Worm (Caenorhabditis elegans) whole organism, L1 larva: ENCODE results near the gene Y57G11C.33.

Experiments
- C16A3.4 ChIP-seq: fragments of 150-350 bp; optimal IDR thresholded peaks from 2 replicates; lab custom pipeline; 2014; ENCODE audit warnings: missing biosample characterization, missing genetic modification characterization
- C34B4.2 ChIP-seq: sonication (generic microtip); optimal IDR thresholded peaks from 2 replicates; lab custom pipeline; 2017; ENCODE audit warnings: mild to moderate bottlenecking, missing genetic modification characterization, missing compliant biosample characterization
- F16B12.6 ChIP-seq: fragments of 150-350 bp; optimal IDR thresholded peaks from 2 replicates; lab custom pipeline; 2014; ENCODE audit warnings: missing biosample characterization, missing genetic modification characterization
- Y116A8C.19 ChIP-seq: sonication (generic microtip); optimal IDR thresholded peaks from 2 replicates; lab custom pipeline; 2016; ENCODE audit warnings: missing compliant biosample characterization, missing genetic modification characterization, borderline replicate concordance
- ceh-8 ChIP-seq: fragments of 200-800 bp; sonication (Bioruptor generic); optimal IDR thresholded peaks from 2 replicates; lab custom pipeline; 2018; ENCODE audit warnings: mild to moderate bottlenecking, missing genetic modification characterization, moderate library complexity, missing compliant biosample characterization
- ceh-82 ChIP-seq, 3 experiments: fragments of 150-350 bp in 1 of 3; sonication (generic microtip) in 2 of 3; optimal IDR thresholded peaks; 2 replicates each; lab custom pipeline; 2014 to 2017; ENCODE audit warnings: missing biosample characterization in 3 of 3, missing genetic modification characterization in 3 of 3
- ceh-88 ChIP-seq: fragments of 200-800 bp; sonication (Bioruptor generic); IDR thresholded peaks from 2 replicates; pipeline ENCODE4 v1.3.6; 2022; ENCODE audit warnings: missing genetic modification characterization, missing compliant biosample characterization
- ceh-90 ChIP-seq: sonication (generic microtip); optimal IDR thresholded peaks from 2 replicates; lab custom pipeline; 2016; ENCODE audit warnings: missing genetic modification characterization, missing compliant biosample characterization
- ces-1 ChIP-seq: fragments of 150-350 bp; optimal IDR thresholded peaks from 2 replicates; lab custom pipeline; 2014; ENCODE audit warnings: missing biosample characterization, missing genetic modification reagents, missing genetic modification characterization
- dpl-1 ChIP-seq, 3 experiments: fragments of 150-350 bp in 2 of 3; sonication (generic microtip) in 1 of 3; optimal IDR thresholded peaks; 2 replicates each; lab custom pipeline; 2014 to 2017; ENCODE audit warnings: missing biosample characterization in 3 of 3, missing genetic modification characterization in 3 of 3, missing genetic modification reagents in 3 of 3
- efl-1 ChIP-seq, 4 experiments: fragments of 150-350 bp; optimal IDR thresholded peaks in 3 of 4; peaks in 1 of 4; 1 replicate in 1 of 4; 2 replicates in 3 of 4; lab custom pipeline; 2014; ENCODE audit warnings: missing biosample characterization in 2 of 4, missing genetic modification characterization in 2 of 4, missing genetic modification reagents in 2 of 4
- efl-3 ChIP-seq: fragments of 200-800 bp; sonication (Bioruptor generic); optimal IDR thresholded peaks from 2 replicates; lab custom pipeline; 2018; ENCODE audit warnings: mild to moderate bottlenecking, missing genetic modification characterization, missing compliant biosample characterization
- egl-27 ChIP-seq, 2 experiments: fragments of 150-350 bp in 1 of 2; sonication (generic microtip); optimal IDR thresholded peaks; 3 replicates each; lab custom pipeline; 2017 to 2018; ENCODE audit warnings: missing biosample characterization in 2 of 2, missing genetic modification characterization in 2 of 2, missing genetic modification reagents in 2 of 2
- elt-2 ChIP-seq: sonication (generic microtip); optimal IDR thresholded peaks from 2 replicates; lab custom pipeline; 2016; ENCODE audit warnings: missing genetic modification characterization, mild to moderate bottlenecking, inconsistent platforms, missing compliant biosample characterization, missing genetic modification reagents
- elt-3 ChIP-seq, 6 experiments: fragments of 150-350 bp in 1 of 6; sonication (generic microtip); optimal IDR thresholded peaks; 2 replicates each; lab custom pipeline; 2017 to 2018; ENCODE audit warnings: missing biosample characterization in 6 of 6, missing genetic modification characterization in 6 of 6, inconsistent platforms in 1 of 6
- fkh-4 ChIP-seq: sonication (generic microtip); optimal IDR thresholded peaks from 2 replicates; lab custom pipeline; 2016; ENCODE audit warnings: missing compliant biosample characterization, missing genetic modification characterization, borderline replicate concordance
- fkh-8 ChIP-seq: sonication (generic microtip); optimal IDR thresholded peaks from 2 replicates; lab custom pipeline; 2016; ENCODE audit warnings: mild to moderate bottlenecking, missing genetic modification characterization, missing compliant biosample characterization
- hpl-2 ChIP-seq: fragments of 150-350 bp; optimal IDR thresholded peaks from 2 replicates; lab custom pipeline; 2014; ENCODE audit warnings: missing biosample characterization, missing genetic modification reagents, missing genetic modification characterization
- isw-1 ChIP-seq: fragments of 200-800 bp; sonication (Bioruptor generic); IDR thresholded peaks from 2 replicates; pipeline ENCODE4 v1.3.6; 2022; ENCODE audit warnings: missing genetic modification characterization, missing compliant biosample characterization
- jun-1 ChIP-seq: fragments of 150-350 bp; optimal IDR thresholded peaks from 2 replicates; lab custom pipeline; 2014; ENCODE audit warnings: missing biosample characterization, missing genetic modification reagents, missing genetic modification characterization
- lin-13 ChIP-seq: fragments of 150-350 bp; optimal IDR thresholded peaks from 2 replicates; lab custom pipeline; 2014; ENCODE audit warnings: missing biosample characterization, missing genetic modification reagents, missing genetic modification characterization
- lin-14 ChIP-seq: fragments of 200-800 bp; sonication (Bioruptor generic); optimal IDR thresholded peaks from 2 replicates; lab custom pipeline; 2018; ENCODE audit warnings: mild to moderate bottlenecking, missing genetic modification characterization, moderate library complexity, missing compliant biosample characterization
- lin-35 ChIP-seq, 2 experiments: fragments of 150-350 bp; optimal IDR thresholded peaks; 2 replicates each; lab custom pipeline; 2014; ENCODE audit warnings: missing biosample characterization in 2 of 2, missing genetic modification characterization in 2 of 2, missing genetic modification reagents in 2 of 2
- lir-3 ChIP-seq: sonication (generic microtip); optimal IDR thresholded peaks from 2 replicates; lab custom pipeline; 2016; ENCODE audit warnings: mild to moderate bottlenecking, missing genetic modification characterization, moderate library complexity, missing compliant biosample characterization; ENCODE audit not compliant: poor library complexity
- mdl-1 ChIP-seq, 2 experiments: fragments of 150-350 bp; optimal IDR thresholded peaks; 2 replicates each; lab custom pipeline; 2014 to 2017; ENCODE audit warnings: missing biosample characterization in 2 of 2, missing genetic modification characterization in 2 of 2, inconsistent platforms in 1 of 2
- mef-2 ChIP-seq: fragments of 150-350 bp; optimal IDR thresholded peaks from 2 replicates; lab custom pipeline; 2014; ENCODE audit warnings: missing biosample characterization, missing genetic modification characterization
- mep-1 ChIP-seq: fragments of 150-350 bp; optimal IDR thresholded peaks from 2 replicates; lab custom pipeline; 2014; ENCODE audit warnings: missing biosample characterization, missing genetic modification characterization
- nhr-11 ChIP-seq: fragments of 150-350 bp; optimal IDR thresholded peaks from 2 replicates; lab custom pipeline; 2014; ENCODE audit warnings: missing biosample characterization, missing genetic modification characterization
- nhr-12 ChIP-seq: sonication (generic microtip); optimal IDR thresholded peaks from 2 replicates; lab custom pipeline; 2017; ENCODE audit warnings: missing biosample characterization, missing genetic modification characterization
- nhr-20 ChIP-seq: sonication (generic microtip); optimal IDR thresholded peaks from 2 replicates; lab custom pipeline; 2016; ENCODE audit warnings: mild to moderate bottlenecking, missing genetic modification characterization, missing compliant biosample characterization
- nhr-237 ChIP-seq: fragments of 150-350 bp; optimal IDR thresholded peaks from 2 replicates; lab custom pipeline; 2014; ENCODE audit warnings: missing biosample characterization, missing genetic modification characterization
- nhr-28 ChIP-seq: fragments of 150-350 bp; optimal IDR thresholded peaks from 2 replicates; lab custom pipeline; 2014; ENCODE audit warnings: missing biosample characterization, missing genetic modification characterization
- nhr-71 ChIP-seq: sonication (generic microtip); optimal IDR thresholded peaks from 2 replicates; lab custom pipeline; 2016; ENCODE audit warnings: mild to moderate bottlenecking, missing genetic modification characterization, moderate library complexity, missing compliant biosample characterization
- nhr-76 ChIP-seq: sonication (generic microtip); optimal IDR thresholded peaks from 2 replicates; lab custom pipeline; 2017; ENCODE audit warnings: missing biosample characterization, missing genetic modification characterization
- nhr-77 ChIP-seq: fragments of 150-350 bp; optimal IDR thresholded peaks from 2 replicates; lab custom pipeline; 2014; ENCODE audit warnings: missing biosample characterization, missing genetic modification characterization
- nhr-85 ChIP-seq: sonication (generic microtip); peaks from one replicate; lab custom pipeline; 2016; ENCODE audit warnings: missing genetic modification characterization, inconsistent platforms, missing compliant biosample characterization
- pag-3 ChIP-seq: sonication (generic microtip); optimal IDR thresholded peaks from 2 replicates; lab custom pipeline; 2017; ENCODE audit warnings: missing genetic modification characterization, mild to moderate bottlenecking, missing compliant biosample characterization, antibody characterized with exemption, borderline replicate concordance; ENCODE audit not compliant: insufficient read depth
- rnt-1 ChIP-seq: sonication (generic microtip); optimal IDR thresholded peaks from 2 replicates; lab custom pipeline; 2016; ENCODE audit warnings: mild to moderate bottlenecking, missing genetic modification characterization, moderate library complexity, missing compliant biosample characterization
- snpc-4 ChIP-seq: fragments of 150-350 bp; optimal IDR thresholded peaks from 2 replicates; lab custom pipeline; 2014; ENCODE audit warnings: missing biosample characterization, missing genetic modification characterization
- snu-23 ChIP-seq: sonication (generic microtip); optimal IDR thresholded peaks from 2 replicates; lab custom pipeline; 2016; ENCODE audit warnings: missing genetic modification characterization, missing compliant biosample characterization
- sox-4 ChIP-seq: sonication (generic microtip); optimal IDR thresholded peaks from 2 replicates; lab custom pipeline; 2016; ENCODE audit warnings: missing genetic modification characterization, missing compliant biosample characterization
- sup-37 ChIP-seq: fragments of 200-800 bp; sonication (Bioruptor generic); optimal IDR thresholded peaks from 2 replicates; lab custom pipeline; 2018; ENCODE audit warnings: mild to moderate bottlenecking, missing genetic modification characterization, missing compliant biosample characterization
- swsn-7 ChIP-seq: sonication (generic microtip); optimal IDR thresholded peaks from 2 replicates; lab custom pipeline; 2016; ENCODE audit warnings: missing genetic modification characterization, missing compliant biosample characterization
- tbx-2 ChIP-seq: sonication (generic microtip); optimal IDR thresholded peaks from 2 replicates; lab custom pipeline; 2016; ENCODE audit warnings: missing genetic modification characterization, missing compliant biosample characterization
- unc-30 ChIP-seq: sonication (generic microtip); optimal IDR thresholded peaks from 2 replicates; lab custom pipeline; 2017; ENCODE audit warnings: missing biosample characterization, missing genetic modification characterization
- vab-15 ChIP-seq: sonication (generic microtip); optimal IDR thresholded peaks from 2 replicates; lab custom pipeline; 2017; ENCODE audit warnings: missing genotype, mild to moderate bottlenecking, missing genetic modification characterization, missing compliant biosample characterization
- zag-1 ChIP-seq: fragments of 150-350 bp; optimal IDR thresholded peaks from 2 replicates; lab custom pipeline; 2014; ENCODE audit warnings: missing biosample characterization, missing genetic modification characterization
- zip-4 ChIP-seq: fragments of 200-800 bp; sonication (Bioruptor generic); optimal IDR thresholded peaks from 2 replicates; lab custom pipeline; 2018; ENCODE audit warnings: mild to moderate bottlenecking, missing genetic modification characterization, moderate library complexity, missing compliant biosample characterization

Y57G11C.33 gene

ce11 chrIV:14656573-14657129 lies at the start of gene Y57G11C.33 (continued):
- TF ChIP-seq lin-14 (GFP tag; lab: Kevin White, UChicago), result no peak
- TF ChIP-seq nhr-28 (tag; lab: Kevin White, UChicago), result no peak
- no peak for TF ChIP-seq elt-3 (tag; optimal IDR thresholded peaks at IDR 0.05; lab: Kevin White, UChicago)
- TF ChIP-seq fkh-4 (tag; lab: Kevin White, UChicago), result no peak
- TF ChIP-seq vab-15 (tag; lab: Kevin White, UChicago), result no peak
- TF ChIP-seq nhr-11, result no peak
- no peak for TF ChIP-seq pag-3 (tag; lab: Kevin White, UChicago)
- peak; percentile 63 for TF ChIP-seq snu-23 (GFP tag; lab: Kevin White, UChicago)
- no peak for TF ChIP-seq rnt-1
- no peak for TF ChIP-seq efl-3
- no peak for TF ChIP-seq zip-4
- TF ChIP-seq ceh-88 (GFP tag; lab: Robert Waterston, UW), result no peak
- TF ChIP-seq mdl-1 (tag; optimal IDR thresholded peaks at IDR 0.05; lab: Kevin White, UChicago), result no peak
- peak; percentile 52 for TF ChIP-seq nhr-71 (tag; lab: Kevin White, UChicago)
- no peak for TF ChIP-seq nhr-76 (tag; lab: Kevin White, UChicago)
- TF ChIP-seq tbx-2 (tag; lab: Kevin White, UChicago), result peak; percentile 29
- TF ChIP-seq nhr-12 (tag; lab: Kevin White, UChicago), result no peak
- TF ChIP-seq hpl-2, result no peak
- TF ChIP-seq ceh-82 (tag; optimal IDR thresholded peaks at IDR 0.05; lab: Kevin White, UChicago), result no peak
- no peak for TF ChIP-seq sox-4
- TF ChIP-seq lin-13 (GFP tag; lab: Kevin White, UChicago), result no peak
- no peak for TF ChIP-seq Y116A8C.19 (tag; lab: Kevin White, UChicago)
- TF ChIP-seq zag-1, result no peak
- TF ChIP-seq snpc-4 (tag; lab: Kevin White, UChicago), result no peak
- TF ChIP-seq ces-1 (GFP tag; lab: Kevin White, UChicago), result no peak
- no peak for TF ChIP-seq egl-27 (tag; optimal IDR thresholded peaks at IDR 0.05; lab: Kevin White, UChicago)
- no peak for TF ChIP-seq ceh-8
- peak in 2 of 3 experiments; percentile 18 to 47 for TF ChIP-seq dpl-1 (GFP tag; optimal IDR thresholded peaks at IDR 0.05; lab: Kevin White, UChicago)
- TF ChIP-seq mef-2 (tag; lab: Kevin White, UChicago), result no peak
- no peak for TF ChIP-seq unc-30
- TF ChIP-seq fkh-8, result no peak

- TF ChIP-seq pag-3 (tag; lab: Kevin White, UChicago) (no peak), efl-1 (optimal IDR thresholded peaks at IDR 0.05; lab: Kevin White, UChicago) (no peak), efl-1 (GFP tag; optimal IDR thresholded peaks at IDR 0.05 in 1 of 2; lab: Kevin White, UChicago) (peak in 1 of 2 experiments; percentile 54), elt-3 (tag; optimal IDR thresholded peaks at IDR 0.05; lab: Kevin White, UChicago) (no peak)
Measured at ce11 chrIV:14608605-14609004, 48.3 kb upstream of the Y57G11C.33 start.

ce11 chrIV:14609774-14610173 lies 47.1 kb upstream of the Y57G11C.33 start:
- no peak for TF ChIP-seq F16B12.6 (tag; lab: Kevin White, UChicago)
- no peak for TF ChIP-seq nhr-77 (tag; lab: Kevin White, UChicago)
- peak; percentile 56 for TF ChIP-seq nhr-71 (tag; lab: Kevin White, UChicago)
- no peak for TF ChIP-seq lir-3 (tag; lab: Kevin White, UChicago)
- TF ChIP-seq lin-35 (GFP tag; optimal IDR thresholded peaks at IDR 0.05; lab: Kevin White, UChicago), result peak in 1 of 2 experiments; percentile 69
- no peak for TF ChIP-seq nhr-11
- TF ChIP-seq lin-14 (GFP tag; lab: Kevin White, UChicago), result peak; percentile 24
- TF ChIP-seq ceh-88 (GFP tag; lab: Robert Waterston, UW), result no peak
- no peak for TF ChIP-seq C34B4.2
- TF ChIP-seq unc-30, result no peak
- no peak for TF ChIP-seq nhr-237 (tag; lab: Kevin White, UChicago)
- TF ChIP-seq sup-37 (GFP tag; lab: Kevin White, UChicago), result no peak
- no peak for TF ChIP-seq C16A3.4 (tag; lab: Kevin White, UChicago)
- TF ChIP-seq nhr-85 (tag; lab: Kevin White, UChicago), result peak; percentile 84
- TF ChIP-seq ceh-90 (tag; lab: Kevin White, UChicago), result no peak
- TF ChIP-seq mef-2 (tag; lab: Kevin White, UChicago), result no peak
- peak; percentile 37 for TF ChIP-seq jun-1 (tag; lab: Kevin White, UChicago)
- no peak for TF ChIP-seq hpl-2
- no peak for TF ChIP-seq isw-1
- peak; percentile 18 for TF ChIP-seq elt-2 (tag; lab: Kevin White, UChicago)
- TF ChIP-seq efl-3, result no peak
- no peak for TF ChIP-seq swsn-7 (tag; lab: Kevin White, UChicago)
- peak; percentile 33 for TF ChIP-seq mep-1 (tag; lab: Kevin White, UChicago)
- no peak for TF ChIP-seq nhr-28 (tag; lab: Kevin White, UChicago)
- peak; percentile 68 for TF ChIP-seq nhr-20 (tag; lab: Kevin White, UChicago)
- peak; percentile 30 for TF ChIP-seq snu-23 (GFP tag; lab: Kevin White, UChicago)
